Worm (Caenorhabditis elegans): ENCODE results near the gene T04C10.3.

DNA sequence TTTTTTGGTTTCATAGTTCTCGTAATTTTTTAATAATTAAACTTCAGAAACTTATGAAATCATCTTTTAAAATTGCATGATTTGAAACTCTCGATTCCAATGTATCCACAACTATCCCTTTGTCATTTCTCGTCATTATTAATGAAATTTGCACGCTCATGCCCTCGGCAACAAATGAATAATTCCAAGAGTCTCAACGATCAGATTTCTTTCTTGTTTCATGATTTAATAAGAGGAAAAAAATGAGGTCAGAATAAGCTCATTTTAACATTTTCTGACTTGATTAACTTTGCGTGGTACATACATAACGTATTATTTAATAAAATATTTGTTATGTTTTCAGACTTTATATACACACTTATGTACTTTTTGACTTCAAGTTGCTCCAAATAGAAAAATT, 26.2 kb downstream of the T04C10.3 start:
- no peak for TF ChIP-seq flt-1 (GFP tag; IDR thresholded peaks at IDR 0.05)
- TF ChIP-seq cog-1 (tag; optimal IDR thresholded peaks at IDR 0.05) = no peak
- no peak for TF ChIP-seq tab-1 (GFP tag; IDR thresholded peaks at IDR 0.05)
- no peak for TF ChIP-seq klf-2 (GFP tag; conservative IDR thresholded peaks at IDR 0.05)
- no peak for TF ChIP-seq T22C8.4 (GFP tag; IDR thresholded peaks at IDR 0.05)
- TF ChIP-seq ref-1 (GFP tag; conservative IDR thresholded peaks at IDR 0.05) = no peak
- no peak for TF ChIP-seq med-1 (GFP tag; optimal IDR thresholded peaks at IDR 0.05; ENCODE audit: insufficient read depth)
